Fruit fly (Drosophila melanogaster) whole organism, embryonic: ENCODE measurements around the gene CG32305.

Experiments used
- Bdp1 ChIP-seq: fragments of 200-800 bp; sonication (Bioruptor generic); optimal IDR thresholded peaks from 3 replicates; lab custom pipeline; 2016; ENCODE audit warnings: missing biosample characterization, missing genetic modification characterization
- CG6689 ChIP-seq: fragments of 200-800 bp; sonication (Bioruptor generic); IDR thresholded peaks from 2 replicates; pipeline ENCODE4 v1.3.6; 2022; ENCODE audit warnings: missing biosample characterization, missing genetic modification characterization
- CG7963 ChIP-seq: fragments of 200-800 bp; sonication (Bioruptor generic); IDR thresholded peaks from 3 replicates; pipeline ENCODE4 v1.3.6; 2022; ENCODE audit warnings: missing biosample characterization, missing genetic modification characterization; ENCODE audit not compliant: partially characterized antibody
- D ChIP-seq, 2 experiments: fragments of 200-800 bp in 1 of 2; fragments of >200 bp in 1 of 2; sonication (Bioruptor generic) in 1 of 2; optimal IDR thresholded peaks; 2 replicates in 1 of 2; 3 replicates in 1 of 2; lab custom pipeline; 2017; ENCODE audit warnings: mild to moderate bottlenecking in 1 of 2, missing biosample characterization in 1 of 2, missing genetic modification characterization in 1 of 2, missing genetic modification reagents in 1 of 2
- Rfx ChIP-seq: fragments of 200-800 bp; sonication (Bioruptor generic); IDR thresholded peaks from 2 replicates; pipeline ENCODE4 v1.3.6; 2022; ENCODE audit warnings: missing biosample characterization, missing genetic modification characterization
- run ChIP-seq: fragments of 200-800 bp; sonication (Bioruptor generic); optimal IDR thresholded peaks from 3 replicates; lab custom pipeline; 2018; ENCODE audit warnings: missing biosample characterization, mild to moderate bottlenecking, missing genetic modification characterization

DNA sequence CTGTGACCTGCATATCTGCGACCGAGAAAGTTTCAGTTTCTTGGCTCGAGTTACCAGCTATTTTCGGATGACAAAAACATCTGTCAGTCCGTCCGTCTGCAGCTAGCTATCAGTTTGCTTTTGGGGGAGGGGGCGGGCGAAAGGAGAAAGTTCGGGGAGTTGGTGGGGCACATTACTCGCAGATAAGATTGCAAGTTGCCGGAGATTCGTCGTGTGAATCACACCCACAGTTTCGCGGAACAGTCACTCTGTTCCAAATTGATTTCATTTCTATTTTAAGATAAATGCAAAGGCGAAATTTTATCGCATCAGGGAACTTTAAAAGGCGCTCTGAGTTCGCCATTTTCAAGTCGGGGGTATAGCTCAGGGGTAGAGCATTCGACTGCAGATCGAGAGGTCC, 25.0 kb downstream of the CG32305 start:
- no peak for TF ChIP-seq Rfx (GFP tag; lab: Robert Waterston, UW)
- TF ChIP-seq CG7963 (GFP tag; lab: Robert Waterston, UW): no peak
- TF ChIP-seq run: no peak
- peak; percentile 22 for TF ChIP-seq Bdp1
- no peak for TF ChIP-seq D (optimal IDR thresholded peaks at IDR 0.05; lab: Kevin White, UChicago)
- TF ChIP-seq D (GFP tag; optimal IDR thresholded peaks at IDR 0.05; lab: Kevin White, UChicago): no peak
- no peak for TF ChIP-seq CG6689
